Worm (Caenorhabditis elegans) whole organism, early embryonic: ENCODE results near the gene msp-152.
A peak's percentile ranks its signal among the peaks of the same experiment; 100 is the strongest.

Experiments
- B0310.2 ChIP-seq: sonication (generic microtip); optimal IDR thresholded peaks from 2 replicates; lab custom pipeline; 2016; ENCODE audit warnings: mild to moderate bottlenecking, missing genetic modification characterization, missing compliant biosample characterization
- F13C5.2 ChIP-seq: sonication (generic microtip); optimal IDR thresholded peaks from 2 replicates; lab custom pipeline; 2017; ENCODE audit warnings: mild to moderate bottlenecking, missing genetic modification characterization, inconsistent platforms, missing compliant biosample characterization
- aly-1 ChIP-seq: sonication (generic microtip); optimal IDR thresholded peaks from 2 replicates; lab custom pipeline; 2016; ENCODE audit warnings: missing genetic modification characterization, missing compliant biosample characterization
- ama-1 ChIP-seq: fragments of 150-350 bp; optimal IDR thresholded peaks from 2 replicates; lab custom pipeline; 2014
- ceh-13 ChIP-seq: fragments of 200-800 bp; sonication (Bioruptor generic); optimal IDR thresholded peaks from 2 replicates; lab custom pipeline; 2018; ENCODE audit warnings: mild to moderate bottlenecking, missing genetic modification characterization, missing compliant biosample characterization
- ceh-36 ChIP-seq: sonication (generic microtip); optimal IDR thresholded peaks from 2 replicates; lab custom pipeline; 2016; ENCODE audit warnings: missing genetic modification characterization, inconsistent platforms, missing compliant biosample characterization
- ets-7 ChIP-seq: sonication (generic microtip); optimal IDR thresholded peaks from 2 replicates; lab custom pipeline; 2016; ENCODE audit warnings: missing genotype, missing genetic modification characterization, missing compliant biosample characterization
- flt-1 ChIP-seq: fragments of 200-800 bp; sonication (Bioruptor generic); IDR thresholded peaks from 2 replicates; pipeline ENCODE4 v1.3.6; 2022; ENCODE audit warnings: missing genetic modification characterization, missing compliant biosample characterization
- hmbx-1 ChIP-seq: sonication (generic microtip); optimal IDR thresholded peaks from 2 replicates; lab custom pipeline; 2016; ENCODE audit warnings: mild to moderate bottlenecking, missing genetic modification characterization, missing compliant biosample characterization
- hmg-4 ChIP-seq: fragments of 200-800 bp; sonication (Bioruptor generic); optimal IDR thresholded peaks from 2 replicates; lab custom pipeline; 2018; ENCODE audit warnings: mild to moderate bottlenecking, missing genetic modification characterization, missing compliant biosample characterization
- hnd-1 ChIP-seq: sonication (generic microtip); optimal IDR thresholded peaks from 2 replicates; lab custom pipeline; 2016; ENCODE audit warnings: missing genetic modification characterization, missing compliant biosample characterization
- pes-1 ChIP-seq: fragments of 200-800 bp; sonication (Bioruptor generic); IDR thresholded peaks from 2 replicates; pipeline ENCODE4 v1.3.6; 2022; ENCODE audit warnings: missing genetic modification reagents, missing genetic modification characterization, missing compliant biosample characterization
- scrt-1 ChIP-seq: fragments of 200-800 bp; sonication (Bioruptor generic); IDR thresholded peaks from 2 replicates; pipeline ENCODE4 v1.3.6; 2022; ENCODE audit warnings: missing genetic modification characterization, missing compliant biosample characterization
- sea-1 ChIP-seq: fragments of 200-800 bp; sonication (Bioruptor generic); conservative IDR thresholded peaks from 2 replicates; pipeline ENCODE4 v1.3.6; 2022; ENCODE audit warnings: missing genetic modification characterization, missing compliant biosample characterization
- tbx-11 ChIP-seq: fragments of 200-800 bp; sonication (Bioruptor generic); IDR thresholded peaks from 2 replicates; pipeline ENCODE4 v1.3.6; 2022; ENCODE audit warnings: missing genetic modification characterization, missing compliant biosample characterization
- tbx-37 ChIP-seq: fragments of 200-800 bp; sonication (Bioruptor generic); conservative IDR thresholded peaks from 2 replicates; pipeline ENCODE4 v1.3.6; 2022; ENCODE audit warnings: missing genetic modification reagents, missing genetic modification characterization, missing compliant biosample characterization
- tra-4 ChIP-seq: sonication (generic microtip); optimal IDR thresholded peaks from 2 replicates; lab custom pipeline; 2017; ENCODE audit warnings: missing genetic modification characterization, missing compliant biosample characterization

Gene msp-152

DNA sequence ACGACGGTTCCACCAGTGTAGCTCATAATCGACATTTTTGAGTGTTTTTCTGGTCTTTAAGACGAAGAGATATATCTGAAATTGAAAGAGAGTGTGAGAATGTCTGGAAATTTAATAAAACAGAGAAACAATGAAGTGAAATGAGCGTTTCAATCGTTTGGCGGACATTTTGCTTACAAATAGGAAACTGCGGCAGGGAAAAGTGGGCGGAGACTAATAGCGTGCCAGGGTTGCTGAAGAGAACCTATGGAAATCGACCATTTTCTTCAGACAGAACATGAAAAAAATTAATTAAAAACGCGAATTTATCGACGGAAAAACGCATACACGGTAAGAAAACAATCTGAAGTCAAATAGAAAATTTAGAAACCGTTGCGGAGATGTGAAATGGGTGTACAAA, 22.5 kb downstream of the msp-152 start, which contains the start of gene pbs-3:
Gene pbs-3 (minus strand): TSS at position 75 of the 400 bp plus-strand sequence.
- TF ChIP-seq sea-1 = 0 out of 2 replicates have a peak, but pooled peaks have one; percentile 23
- no peak for TF ChIP-seq hmbx-1 (tag; lab: Kevin White, UChicago)
- TF ChIP-seq aly-1 = no peak
- TF ChIP-seq ets-7 (tag; lab: Kevin White, UChicago) = peak; percentile 3
- TF ChIP-seq hnd-1 (tag; lab: Kevin White, UChicago) = no peak
- no peak for TF ChIP-seq tbx-11
- no peak for TF ChIP-seq B0310.2 (tag; lab: Kevin White, UChicago)
- no peak for TF ChIP-seq ceh-13 (GFP tag; lab: Kevin White, UChicago)
- no peak for TF ChIP-seq hmg-4 (GFP tag; lab: Kevin White, UChicago)
- TF ChIP-seq pes-1 (GFP tag; lab: Robert Waterston, UW) = no peak; the same call in 1 of the 2 replicates
- no peak for TF ChIP-seq scrt-1
- no peak for TF ChIP-seq ceh-36 (tag; lab: Kevin White, UChicago)
- TF ChIP-seq F13C5.2 (tag; lab: Kevin White, UChicago) = peak; percentile 16
- TF ChIP-seq flt-1 (GFP tag; lab: Robert Waterston, UW) = no peak
- TF ChIP-seq tbx-37 = peak; percentile 54; the same call in 1 of the 2 replicates
- no peak for TF ChIP-seq ama-1 (lab: Kevin White, UChicago)
- TF ChIP-seq tra-4 (tag; lab: Kevin White, UChicago) = no peak

- TF ChIP-seq hmg-4 (GFP tag; lab: Kevin White, UChicago) = no peak
- TF ChIP-seq ets-7 (tag; lab: Kevin White, UChicago) = no peak
- no peak for TF ChIP-seq hmbx-1 (tag; lab: Kevin White, UChicago)
- no peak for TF ChIP-seq tbx-11
- TF ChIP-seq sea-1 = no peak
- no peak for TF ChIP-seq hnd-1 (tag; lab: Kevin White, UChicago)
- no peak for TF ChIP-seq pes-1 (GFP tag; lab: Robert Waterston, UW)
Observed at ce11 chrII:4959719-4960118, 26.9 kb downstream of the msp-152 start, which contains the start of gene ulp-2. TSS of gene ulp-2 (minus strand) at chrII:4959876.

DNA sequence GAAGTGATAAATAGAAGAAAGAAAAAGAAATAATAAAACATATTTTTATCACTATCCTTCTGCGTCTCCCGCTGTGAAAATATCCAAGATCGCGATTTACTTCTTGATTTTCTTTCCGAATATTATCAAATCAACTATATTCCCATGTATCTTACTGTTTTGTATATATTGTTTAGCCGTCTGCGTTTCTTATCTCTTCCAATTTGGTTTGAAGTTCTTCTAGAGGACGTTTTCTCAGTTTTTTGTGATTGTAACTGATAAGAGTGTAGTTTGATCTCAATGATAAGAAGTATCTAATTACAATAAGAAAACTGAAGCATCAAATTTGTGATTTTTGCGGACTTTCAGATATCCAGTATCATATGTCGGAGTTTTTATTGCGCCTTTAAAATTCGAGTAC, 27.9 kb downstream of the msp-152 start:
- TF ChIP-seq B0310.2 (tag; lab: Kevin White, UChicago) (no peak), sea-1 (no peak), hmbx-1 (tag; lab: Kevin White, UChicago) (no peak), tbx-37 (no peak), ama-1 (lab: Kevin White, UChicago) (no peak), pes-1 (GFP tag; lab: Robert Waterston, UW) (no peak), hnd-1 (tag; lab: Kevin White, UChicago) (no peak), tbx-11 (no peak)

ce11 chrII:4966576-4966975, 33.7 kb downstream of the msp-152 start:
- TF ChIP-seq pes-1 (GFP tag; lab: Robert Waterston, UW) = no peak
- no peak for TF ChIP-seq ceh-36 (tag; lab: Kevin White, UChicago)
- no peak for TF ChIP-seq F13C5.2 (tag; lab: Kevin White, UChicago)
- TF ChIP-seq tbx-37 = no peak
- no peak for TF ChIP-seq hmg-4 (GFP tag; lab: Kevin White, UChicago)

- TF ChIP-seq tbx-11 (no peak), F13C5.2 (tag; lab: Kevin White, UChicago) (no peak), hmg-4 (GFP tag; lab: Kevin White, UChicago) (no peak), hmbx-1 (tag; lab: Kevin White, UChicago) (no peak), B0310.2 (tag; lab: Kevin White, UChicago) (no peak), ets-7 (tag; lab: Kevin White, UChicago) (no peak), ama-1 (lab: Kevin White, UChicago) (no peak), aly-1 (no peak), hnd-1 (tag; lab: Kevin White, UChicago) (no peak), sea-1 (no peak)
Observed at ce11 chrII:4967636-4968035, 34.8 kb downstream of the msp-152 start.

DNA sequence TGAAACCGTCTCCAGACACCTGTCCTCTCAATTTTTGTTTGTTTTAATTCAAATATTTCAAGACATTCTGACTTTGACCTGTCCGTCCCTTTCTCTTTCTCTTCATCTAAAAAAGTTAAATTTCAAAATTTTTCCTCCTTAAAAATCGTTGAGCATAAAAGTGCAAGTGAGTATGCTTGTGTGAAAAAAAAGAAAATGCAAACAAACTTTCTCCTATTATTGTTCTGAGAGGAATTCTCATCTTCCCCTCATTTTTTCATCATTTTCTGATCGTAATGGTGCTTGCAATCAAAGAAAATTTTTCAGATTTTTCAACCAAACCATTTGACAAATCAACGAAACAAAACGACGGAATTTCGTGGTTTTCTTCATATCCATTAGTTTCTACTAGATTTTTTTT, 36.0 kb downstream of the msp-152 start, which contains the start of gene shc-2:
Gene shc-2 (plus strand): TSS at position 301 of the 400 bp plus-strand sequence.
- TF ChIP-seq tbx-11 (no peak), hmg-4 (GFP tag; lab: Kevin White, UChicago) (no peak), scrt-1 (no peak), tra-4 (tag; lab: Kevin White, UChicago) (no peak), tbx-37 (no peak), ets-7 (tag; lab: Kevin White, UChicago) (no peak), ama-1 (lab: Kevin White, UChicago) (no peak), sea-1 (no peak), B0310.2 (tag; lab: Kevin White, UChicago) (no peak), hmbx-1 (tag; lab: Kevin White, UChicago) (no peak), flt-1 (GFP tag; lab: Robert Waterston, UW) (no peak), ceh-13 (GFP tag; lab: Kevin White, UChicago) (no peak), ceh-36 (tag; lab: Kevin White, UChicago) (no peak), F13C5.2 (tag; lab: Kevin White, UChicago) (no peak), aly-1 (no peak), hnd-1 (tag; lab: Kevin White, UChicago) (no peak), pes-1 (GFP tag; lab: Robert Waterston, UW) (no peak)

DNA sequence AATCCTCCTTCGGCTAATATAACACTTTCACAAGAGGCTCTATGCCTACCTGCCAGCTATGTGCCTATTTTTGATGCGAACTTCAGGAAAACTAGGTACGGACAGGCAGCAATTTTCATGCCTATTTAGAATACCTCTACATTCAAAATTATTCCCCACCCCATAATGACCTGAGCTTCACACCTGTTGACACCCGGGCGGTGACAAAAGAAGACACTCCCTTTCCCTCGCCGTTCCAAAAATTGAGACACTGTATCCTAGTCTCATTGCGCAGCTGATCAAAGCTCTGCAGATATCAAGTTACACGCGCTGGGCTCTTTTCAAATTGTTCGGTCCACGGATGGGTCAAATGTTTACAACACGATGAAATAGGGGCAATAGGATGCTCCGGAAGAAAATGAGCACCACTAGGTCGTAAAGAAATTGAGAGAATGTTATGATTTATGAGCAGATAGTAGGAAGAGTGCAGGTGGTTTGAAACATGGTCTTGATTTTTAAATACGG, 41.7 kb downstream of the msp-152 start:
- TF ChIP-seq pes-1 (GFP tag; lab: Robert Waterston, UW) (no peak), hmg-4 (GFP tag; lab: Kevin White, UChicago) (no peak), hmbx-1 (tag; lab: Kevin White, UChicago) (no peak), ceh-13 (GFP tag; lab: Kevin White, UChicago) (no peak)

DNA sequence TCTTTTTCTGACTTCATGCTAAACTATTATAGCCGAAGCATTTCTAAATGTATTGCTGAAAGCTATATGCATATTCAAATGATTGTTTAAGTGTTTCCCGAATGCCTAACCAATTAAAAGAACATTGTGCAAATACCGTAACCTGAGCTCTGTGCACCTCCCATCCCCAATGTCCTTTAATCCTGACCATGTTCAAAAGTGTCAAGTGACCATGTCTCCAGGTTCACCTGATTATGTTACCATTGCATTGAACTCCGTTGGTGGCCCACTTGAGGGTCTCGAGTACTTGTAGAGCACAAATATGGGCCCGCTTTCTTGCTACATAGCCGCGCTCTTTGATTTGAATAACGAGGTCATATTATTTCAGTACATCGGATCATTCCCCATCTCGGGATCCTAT, 42.5 kb downstream of the msp-152 start:
- TF ChIP-seq scrt-1 (no peak), tbx-11 (no peak), hmg-4 (GFP tag; lab: Kevin White, UChicago) (no peak), hnd-1 (tag; lab: Kevin White, UChicago) (no peak), B0310.2 (tag; lab: Kevin White, UChicago) (no peak), pes-1 (GFP tag; lab: Robert Waterston, UW) (no peak), ceh-13 (GFP tag; lab: Kevin White, UChicago) (no peak), F13C5.2 (tag; lab: Kevin White, UChicago) (no peak), tbx-37 (no peak), hmbx-1 (tag; lab: Kevin White, UChicago) (no peak), tra-4 (tag; lab: Kevin White, UChicago) (no peak), ama-1 (lab: Kevin White, UChicago) (no peak)
